Worm (Caenorhabditis elegans) whole organism, L4 larva: ENCODE results near the gene T16G12.13.

Experiments used
- D1046.2 ChIP-seq: fragments of 200-800 bp; sonication (Bioruptor generic); IDR thresholded peaks from 2 replicates; pipeline ENCODE4 v1.3.6; 2022; ENCODE audit warnings: missing genetic modification characterization, missing compliant biosample characterization
- F49E8.2 ChIP-seq: sonication (generic microtip); optimal IDR thresholded peaks from 2 replicates; lab custom pipeline; 2016; ENCODE audit warnings: missing compliant biosample characterization, mild to moderate bottlenecking, missing genetic modification characterization, borderline replicate concordance
- T20F7.1 ChIP-seq: fragments of 200-800 bp; sonication (Bioruptor generic); optimal IDR thresholded peaks from 2 replicates; lab custom pipeline; 2018; ENCODE audit warnings: mild to moderate bottlenecking, missing genetic modification characterization, missing compliant biosample characterization
- Y5F2A.4 ChIP-seq: fragments of 200-800 bp; sonication (Bioruptor generic); optimal IDR thresholded peaks from 2 replicates; lab custom pipeline; 2018; ENCODE audit warnings: mild to moderate bottlenecking, missing genetic modification characterization, missing compliant biosample characterization
- aha-1 ChIP-seq: fragments of 150-350 bp; peaks from one replicate; lab custom pipeline; 2014; ENCODE audit warnings: missing biosample characterization, missing genetic modification characterization
- ceh-28 ChIP-seq: fragments of 150-350 bp; optimal IDR thresholded peaks from 2 replicates; lab custom pipeline; 2014; ENCODE audit warnings: missing biosample characterization, missing genetic modification reagents, missing genetic modification characterization
- ceh-44 ChIP-seq: fragments of 200-800 bp; sonication (Bioruptor generic); IDR thresholded peaks from 2 replicates; pipeline ENCODE4 v1.3.6; 2022; ENCODE audit warnings: missing genetic modification reagents, missing genetic modification characterization, missing compliant biosample characterization
- daf-16 ChIP-seq, 3 experiments: sonication (generic microtip); optimal IDR thresholded peaks; 2 replicates each; lab custom pipeline; 2016 to 2017; ENCODE audit warnings: missing genetic modification characterization in 3 of 3, missing genetic modification reagents in 3 of 3, mild to moderate bottlenecking in 2 of 3, missing compliant biosample characterization in 2 of 3, missing biosample characterization in 1 of 3, moderate library complexity in 1 of 3
- egl-27 ChIP-seq: sonication (generic microtip); optimal IDR thresholded peaks from 3 replicates; lab custom pipeline; 2017; ENCODE audit warnings: missing biosample characterization, missing genetic modification reagents, missing genetic modification characterization
- egl-43 ChIP-seq: fragments of 200-800 bp; sonication (Bioruptor generic); IDR thresholded peaks from 2 replicates; pipeline ENCODE4 v1.3.6; 2022; ENCODE audit warnings: missing genetic modification reagents, missing genetic modification characterization, missing compliant biosample characterization
- gei-8 ChIP-seq: fragments of 200-800 bp; sonication (Bioruptor generic); optimal IDR thresholded peaks from 2 replicates; lab custom pipeline; 2018; ENCODE audit warnings: mild to moderate bottlenecking, missing genetic modification characterization, missing compliant biosample characterization
- hlh-30 ChIP-seq: sonication (generic microtip); optimal IDR thresholded peaks from 2 replicates; lab custom pipeline; 2017; ENCODE audit warnings: antibody characterized with exemption, mild to moderate bottlenecking, missing genetic modification characterization, missing compliant biosample characterization; ENCODE audit not compliant: insufficient read depth
- lin-1 ChIP-seq: fragments of 200-800 bp; sonication (Bioruptor generic); IDR thresholded peaks from 2 replicates; pipeline ENCODE4 v1.3.6; 2022; ENCODE audit warnings: missing genetic modification reagents, missing genetic modification characterization, missing compliant biosample characterization
- madf-5 ChIP-seq, 2 experiments: fragments of 200-800 bp; sonication (Bioruptor generic); IDR thresholded peaks; 2 replicates each; pipeline ENCODE4 v1.3.6; 2022; ENCODE audit warnings: missing compliant biosample characterization in 2 of 2, missing genetic modification characterization in 2 of 2
- mdl-1 ChIP-seq, 2 experiments: fragments of 150-350 bp in 1 of 2; sonication (generic microtip) in 1 of 2; optimal IDR thresholded peaks; 2 replicates each; lab custom pipeline; 2014 to 2017; ENCODE audit warnings: missing biosample characterization in 2 of 2, missing genetic modification characterization in 2 of 2
- mdt-29 ChIP-seq: fragments of 200-800 bp; sonication (Bioruptor generic); IDR thresholded peaks from 2 replicates; pipeline ENCODE4 v1.3.6; 2022; ENCODE audit warnings: missing genetic modification reagents, missing genetic modification characterization, missing compliant biosample characterization
- mes-2 ChIP-seq: sonication (generic microtip); optimal IDR thresholded peaks from 2 replicates; lab custom pipeline; 2016; ENCODE audit warnings: missing genotype, mild to moderate bottlenecking, missing genetic modification characterization, missing compliant biosample characterization; ENCODE audit not compliant: poor library complexity, severe bottlenecking
- nhr-111 ChIP-seq: fragments of 200-800 bp; sonication (Bioruptor generic); optimal IDR thresholded peaks from 2 replicates; lab custom pipeline; 2018; ENCODE audit warnings: mild to moderate bottlenecking, missing genetic modification characterization, missing compliant biosample characterization
- skn-1 ChIP-seq: fragments of 150-350 bp; optimal IDR thresholded peaks from 2 replicates; lab custom pipeline; 2014; ENCODE audit warnings: missing biosample characterization, missing genetic modification characterization
- unc-130 ChIP-seq: sonication (generic microtip); optimal IDR thresholded peaks from 2 replicates; lab custom pipeline; 2016; ENCODE audit warnings: missing genetic modification reagents, missing genetic modification characterization, missing compliant biosample characterization
- vab-7 ChIP-seq: fragments of 200-800 bp; sonication (Bioruptor generic); IDR thresholded peaks from 2 replicates; pipeline ENCODE4 v1.3.6; 2022; ENCODE audit warnings: missing genetic modification reagents, missing genetic modification characterization, missing compliant biosample characterization
- zip-11 ChIP-seq: fragments of 200-800 bp; sonication (Bioruptor generic); IDR thresholded peaks from 2 replicates; pipeline ENCODE4 v1.3.6; 2022; ENCODE audit warnings: missing genetic modification characterization, missing compliant biosample characterization
- ztf-11 ChIP-seq: fragments of 150-350 bp; optimal IDR thresholded peaks from 2 replicates; lab custom pipeline; 2014; ENCODE audit warnings: missing biosample characterization, missing genetic modification characterization
- ztf-7 ChIP-seq: fragments of 150-350 bp; optimal IDR thresholded peaks from 2 replicates; lab custom pipeline; 2014; ENCODE audit warnings: missing biosample characterization, missing genetic modification characterization

Gene T16G12.13

DNA sequence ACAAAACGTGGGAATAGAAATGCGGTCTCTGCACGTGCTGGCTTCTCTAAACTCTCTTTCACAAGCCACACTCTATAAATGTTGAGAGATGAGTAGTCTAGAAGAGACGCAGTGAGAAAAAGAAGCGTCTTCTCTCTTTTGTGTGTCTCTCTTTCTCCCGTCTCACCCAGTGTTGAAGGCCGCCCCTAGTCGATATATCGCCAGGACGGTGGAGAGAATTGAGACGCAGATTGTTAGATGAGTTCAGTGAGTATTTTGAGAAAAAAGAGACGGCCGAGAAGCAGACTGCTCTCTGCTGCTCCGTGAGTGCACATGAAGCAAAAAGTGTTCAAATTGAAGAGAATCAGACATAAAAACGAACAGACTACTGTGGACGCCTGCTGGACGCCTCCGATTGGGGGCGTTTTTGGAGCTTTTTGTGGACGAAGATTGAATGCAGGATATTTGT, 35.9 kb downstream of the T16G12.13 start (continued):
- peak; percentile 95 for TF ChIP-seq hlh-30 (tag; lab: Kevin White, UChicago)
- TF ChIP-seq egl-27, result no peak
- TF ChIP-seq ceh-44 (GFP tag; lab: Robert Waterston, UW), result no peak

DNA sequence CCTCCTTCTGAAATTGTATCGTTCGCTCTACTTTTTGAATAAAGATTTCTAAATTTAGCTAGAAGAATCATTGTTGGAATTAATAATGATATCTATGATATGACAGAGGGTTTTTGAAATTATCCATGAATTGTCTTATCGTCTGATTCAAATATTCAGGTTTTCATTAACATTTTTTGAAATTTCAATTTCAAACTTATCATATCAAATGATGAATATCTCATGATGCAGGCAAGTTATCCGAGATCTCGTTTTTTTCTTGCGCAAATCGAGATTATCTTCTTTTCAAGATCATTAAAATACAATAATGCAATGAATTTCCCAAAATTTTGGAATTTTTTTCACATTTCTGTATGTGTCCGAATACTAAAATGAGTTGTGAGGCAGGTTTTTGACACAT, 37.3 kb downstream of the T16G12.13 start, which contains the start of gene spop-1:
Gene spop-1 (minus strand): TSS at position 101 of the 400 bp plus-strand sequence.
- TF ChIP-seq aha-1 (tag; lab: Kevin White, UChicago), result peak; percentile 52
- no peak for TF ChIP-seq T20F7.1

DNA sequence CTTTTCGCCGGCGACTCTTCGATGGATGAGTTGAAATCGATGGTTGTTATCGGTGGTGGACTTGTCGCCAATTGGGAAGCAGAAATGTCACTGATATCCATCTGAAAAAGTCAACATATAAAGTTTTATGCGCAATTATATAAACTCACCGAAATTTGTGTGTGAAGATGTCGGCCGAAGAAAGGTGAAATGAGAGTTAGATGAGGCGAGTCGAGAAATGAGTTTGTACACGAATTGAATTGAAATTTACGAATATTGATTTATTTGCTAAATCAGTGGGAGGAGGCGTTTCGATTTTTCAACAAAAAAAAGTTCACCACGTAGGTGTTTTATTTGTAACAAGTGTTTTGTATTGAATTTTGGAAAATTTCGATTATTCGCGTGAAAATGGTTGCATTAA, 40.7 kb downstream of the T16G12.13 start, which contains the start of gene kel-10:
Gene kel-10 (minus strand): TSS at position 101 of the 400 bp plus-strand sequence.
- no peak for TF ChIP-seq vab-7 (GFP tag; lab: Robert Waterston, UW)

DNA sequence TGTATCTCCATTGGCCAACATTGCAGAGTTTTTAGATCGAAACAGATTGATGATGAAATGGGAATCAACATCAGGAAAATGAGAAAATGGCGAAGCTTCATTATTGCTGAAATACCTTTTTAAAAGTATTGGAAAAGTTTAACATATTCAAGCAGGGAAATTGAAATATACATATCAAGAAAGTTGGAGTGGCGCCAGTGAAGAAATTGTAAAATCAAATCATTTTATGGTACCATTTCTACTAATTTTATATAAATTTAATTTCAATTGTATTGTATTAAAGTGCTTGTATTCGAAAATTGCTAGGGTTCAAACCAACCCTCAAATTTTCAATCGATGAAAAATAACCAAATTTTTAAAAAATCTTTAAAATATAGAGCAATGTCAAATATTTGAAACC, 45.7 kb downstream of the T16G12.13 start, which contains the start of gene srt-55:
Gene srt-55 (minus strand): TSS at position 101 of the 400 bp plus-strand sequence.
- TF ChIP-seq madf-5 (GFP tag; IDR thresholded peaks at IDR 0.05; lab: Robert Waterston, UW), result no peak
- no peak for TF ChIP-seq mes-2 (tag; lab: Kevin White, UChicago)
- TF ChIP-seq daf-16 (GFP tag; optimal IDR thresholded peaks at IDR 0.05; lab: Kevin White, UChicago), result no peak
- no peak for TF ChIP-seq daf-16 (tag; optimal IDR thresholded peaks at IDR 0.05; lab: Kevin White, UChicago)

DNA sequence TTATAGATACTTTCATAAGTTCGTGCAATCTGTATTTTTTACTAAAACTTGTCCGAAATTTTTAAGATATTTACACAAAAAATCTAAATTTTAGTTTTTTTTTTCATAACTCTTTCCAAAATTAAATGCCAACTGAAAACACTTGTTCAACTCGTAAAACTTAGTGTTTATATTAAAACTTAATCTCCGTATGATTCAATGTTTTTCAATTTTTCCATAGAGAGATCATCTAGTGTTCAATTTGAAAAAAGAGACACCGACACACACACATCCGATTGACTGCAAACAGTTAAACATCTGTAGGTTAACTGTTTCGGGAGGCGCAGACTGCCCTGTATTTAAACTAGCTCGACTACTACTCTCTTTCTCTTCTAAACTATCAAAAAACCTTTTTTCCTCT, 48.3 kb downstream of the T16G12.13 start, which contains the start of gene T16H12.9:
Gene T16H12.9 (plus strand): TSS at position 301 of the 400 bp plus-strand sequence.
- TF ChIP-seq mdt-29 (GFP tag; lab: Robert Waterston, UW), result no peak
- TF ChIP-seq zip-11 (GFP tag; lab: Robert Waterston, UW), result no peak
- no peak for TF ChIP-seq Y5F2A.4 (GFP tag; lab: Kevin White, UChicago)
- TF ChIP-seq gei-8, result no peak
- no peak for TF ChIP-seq ztf-11
- TF ChIP-seq skn-1 (tag; lab: Kevin White, UChicago), result no peak
- TF ChIP-seq egl-27, result no peak
- TF ChIP-seq nhr-111 (GFP tag; lab: Kevin White, UChicago), result no peak
- TF ChIP-seq egl-43 (GFP tag; lab: Robert Waterston, UW), result no peak
- no peak for TF ChIP-seq unc-130 (GFP tag; lab: Kevin White, UChicago)
- no peak for TF ChIP-seq ceh-28 (tag; lab: Kevin White, UChicago)
- TF ChIP-seq D1046.2 (GFP tag; lab: Robert Waterston, UW), result no peak
- TF ChIP-seq mdl-1 (tag; optimal IDR thresholded peaks at IDR 0.05; lab: Kevin White, UChicago), result no peak
- TF ChIP-seq lin-1 (GFP tag; lab: Robert Waterston, UW), result no peak
- no peak for TF ChIP-seq ztf-7
- no peak for TF ChIP-seq F49E8.2 (tag; lab: Kevin White, UChicago)
